Worm (Caenorhabditis elegans) whole organism, L1 larva: ENCODE data around the gene sdpn-1.

Experiments used
- C04F5.9 ChIP-seq: sonication (generic microtip); optimal IDR thresholded peaks from 2 replicates; lab custom pipeline; 2016; ENCODE audit warnings: missing genetic modification characterization, missing compliant biosample characterization
- C16A3.4 ChIP-seq: fragments of 150-350 bp; optimal IDR thresholded peaks from 2 replicates; lab custom pipeline; 2014; ENCODE audit warnings: missing biosample characterization, missing genetic modification characterization
- Y116A8C.19 ChIP-seq: sonication (generic microtip); optimal IDR thresholded peaks from 2 replicates; lab custom pipeline; 2016; ENCODE audit warnings: missing compliant biosample characterization, missing genetic modification characterization, borderline replicate concordance
- aha-1 ChIP-seq: fragments of 150-350 bp; optimal IDR thresholded peaks from 2 replicates; lab custom pipeline; 2014; ENCODE audit warnings: missing biosample characterization, missing genetic modification characterization
- aly-2 ChIP-seq: fragments of 150-350 bp; optimal IDR thresholded peaks from 2 replicates; lab custom pipeline; 2014; ENCODE audit warnings: missing biosample characterization, missing genetic modification characterization
- blmp-1 ChIP-seq: fragments of 150-350 bp; optimal IDR thresholded peaks from 2 replicates; lab custom pipeline; 2014; ENCODE audit warnings: missing biosample characterization, missing genetic modification characterization
- ceh-8 ChIP-seq: fragments of 200-800 bp; sonication (Bioruptor generic); optimal IDR thresholded peaks from 2 replicates; lab custom pipeline; 2018; ENCODE audit warnings: mild to moderate bottlenecking, missing genetic modification characterization, moderate library complexity, missing compliant biosample characterization
- ceh-82 ChIP-seq, 3 experiments: fragments of 150-350 bp in 1 of 3; sonication (generic microtip) in 2 of 3; optimal IDR thresholded peaks; 2 replicates each; lab custom pipeline; 2014 to 2017; ENCODE audit warnings: missing biosample characterization in 3 of 3, missing genetic modification characterization in 3 of 3
- ceh-88 ChIP-seq: fragments of 200-800 bp; sonication (Bioruptor generic); IDR thresholded peaks from 2 replicates; pipeline ENCODE4 v1.3.6; 2022; ENCODE audit warnings: missing genetic modification characterization, missing compliant biosample characterization
- ceh-90 ChIP-seq: sonication (generic microtip); optimal IDR thresholded peaks from 2 replicates; lab custom pipeline; 2016; ENCODE audit warnings: missing genetic modification characterization, missing compliant biosample characterization
- dpl-1 ChIP-seq, 3 experiments: fragments of 150-350 bp in 2 of 3; sonication (generic microtip) in 1 of 3; optimal IDR thresholded peaks; 2 replicates each; lab custom pipeline; 2014 to 2017; ENCODE audit warnings: missing biosample characterization in 3 of 3, missing genetic modification characterization in 3 of 3, missing genetic modification reagents in 3 of 3
- egl-27 ChIP-seq, 2 experiments: fragments of 150-350 bp in 1 of 2; sonication (generic microtip); optimal IDR thresholded peaks; 3 replicates each; lab custom pipeline; 2017 to 2018; ENCODE audit warnings: missing biosample characterization in 2 of 2, missing genetic modification characterization in 2 of 2, missing genetic modification reagents in 2 of 2
- elt-2 ChIP-seq: sonication (generic microtip); optimal IDR thresholded peaks from 2 replicates; lab custom pipeline; 2016; ENCODE audit warnings: missing genetic modification characterization, mild to moderate bottlenecking, inconsistent platforms, missing compliant biosample characterization, missing genetic modification reagents
- elt-3 ChIP-seq, 6 experiments: fragments of 150-350 bp in 1 of 6; sonication (generic microtip); optimal IDR thresholded peaks; 2 replicates each; lab custom pipeline; 2017 to 2018; ENCODE audit warnings: missing biosample characterization in 6 of 6, missing genetic modification characterization in 6 of 6, inconsistent platforms in 1 of 6
- ets-5 ChIP-seq: fragments of 200-800 bp; sonication (Bioruptor generic); IDR thresholded peaks from 2 replicates; pipeline ENCODE4 v1.3.6; 2022; ENCODE audit warnings: missing genetic modification characterization, missing compliant biosample characterization
- fkh-10 ChIP-seq: sonication (generic microtip); optimal IDR thresholded peaks from 2 replicates; lab custom pipeline; 2017; ENCODE audit warnings: missing biosample characterization, missing genetic modification reagents, missing genetic modification characterization
- fkh-4 ChIP-seq: sonication (generic microtip); optimal IDR thresholded peaks from 2 replicates; lab custom pipeline; 2016; ENCODE audit warnings: missing compliant biosample characterization, missing genetic modification characterization, borderline replicate concordance
- hlh-4 ChIP-seq: sonication (generic microtip); optimal IDR thresholded peaks from 2 replicates; lab custom pipeline; 2016; ENCODE audit warnings: mild to moderate bottlenecking, missing genetic modification characterization, missing compliant biosample characterization
- hpl-2 ChIP-seq: fragments of 150-350 bp; optimal IDR thresholded peaks from 2 replicates; lab custom pipeline; 2014; ENCODE audit warnings: missing biosample characterization, missing genetic modification reagents, missing genetic modification characterization
- irx-1 ChIP-seq: sonication (generic microtip); optimal IDR thresholded peaks from 2 replicates; lab custom pipeline; 2016; ENCODE audit warnings: missing genetic modification characterization, missing compliant biosample characterization
- isw-1 ChIP-seq: fragments of 200-800 bp; sonication (Bioruptor generic); IDR thresholded peaks from 2 replicates; pipeline ENCODE4 v1.3.6; 2022; ENCODE audit warnings: missing genetic modification characterization, missing compliant biosample characterization
- jun-1 ChIP-seq: fragments of 150-350 bp; optimal IDR thresholded peaks from 2 replicates; lab custom pipeline; 2014; ENCODE audit warnings: missing biosample characterization, missing genetic modification reagents, missing genetic modification characterization
- lin-13 ChIP-seq: fragments of 150-350 bp; optimal IDR thresholded peaks from 2 replicates; lab custom pipeline; 2014; ENCODE audit warnings: missing biosample characterization, missing genetic modification reagents, missing genetic modification characterization
- lin-14 ChIP-seq: fragments of 200-800 bp; sonication (Bioruptor generic); optimal IDR thresholded peaks from 2 replicates; lab custom pipeline; 2018; ENCODE audit warnings: mild to moderate bottlenecking, missing genetic modification characterization, moderate library complexity, missing compliant biosample characterization
- lin-15B ChIP-seq: fragments of 150-350 bp; sonication (generic microtip); optimal IDR thresholded peaks from 3 replicates; lab custom pipeline; 2014; ENCODE audit warnings: missing biosample characterization, missing genetic modification characterization
- lin-35 ChIP-seq, 2 experiments: fragments of 150-350 bp; optimal IDR thresholded peaks; 2 replicates each; lab custom pipeline; 2014; ENCODE audit warnings: missing biosample characterization in 2 of 2, missing genetic modification characterization in 2 of 2, missing genetic modification reagents in 2 of 2
- lin-39 ChIP-seq: fragments of 150-350 bp; optimal IDR thresholded peaks from 2 replicates; lab custom pipeline; 2014; ENCODE audit warnings: missing biosample characterization, missing genetic modification reagents, missing genetic modification characterization
- lir-3 ChIP-seq: sonication (generic microtip); optimal IDR thresholded peaks from 2 replicates; lab custom pipeline; 2016; ENCODE audit warnings: mild to moderate bottlenecking, missing genetic modification characterization, moderate library complexity, missing compliant biosample characterization; ENCODE audit not compliant: poor library complexity
- lsy-2 ChIP-seq, 2 experiments: fragments of 150-350 bp; optimal IDR thresholded peaks; 2 replicates each; lab custom pipeline; 2014; ENCODE audit warnings: missing biosample characterization in 2 of 2, missing genetic modification characterization in 2 of 2
- nhr-11 ChIP-seq: fragments of 150-350 bp; optimal IDR thresholded peaks from 2 replicates; lab custom pipeline; 2014; ENCODE audit warnings: missing biosample characterization, missing genetic modification characterization
- nhr-12 ChIP-seq: sonication (generic microtip); optimal IDR thresholded peaks from 2 replicates; lab custom pipeline; 2017; ENCODE audit warnings: missing biosample characterization, missing genetic modification characterization
- nhr-19 ChIP-seq: fragments of 200-800 bp; sonication (Bioruptor generic); conservative IDR thresholded peaks from 2 replicates; pipeline ENCODE4 v1.3.6; 2022; ENCODE audit warnings: missing genetic modification characterization, missing compliant biosample characterization
- nhr-20 ChIP-seq: sonication (generic microtip); optimal IDR thresholded peaks from 2 replicates; lab custom pipeline; 2016; ENCODE audit warnings: mild to moderate bottlenecking, missing genetic modification characterization, missing compliant biosample characterization
- nhr-28 ChIP-seq: fragments of 150-350 bp; optimal IDR thresholded peaks from 2 replicates; lab custom pipeline; 2014; ENCODE audit warnings: missing biosample characterization, missing genetic modification characterization
- nhr-71 ChIP-seq: sonication (generic microtip); optimal IDR thresholded peaks from 2 replicates; lab custom pipeline; 2016; ENCODE audit warnings: mild to moderate bottlenecking, missing genetic modification characterization, moderate library complexity, missing compliant biosample characterization
- nhr-77 ChIP-seq: fragments of 150-350 bp; optimal IDR thresholded peaks from 2 replicates; lab custom pipeline; 2014; ENCODE audit warnings: missing biosample characterization, missing genetic modification characterization
- nhr-84 ChIP-seq: sonication (generic microtip); optimal IDR thresholded peaks from 2 replicates; lab custom pipeline; 2017; ENCODE audit warnings: missing biosample characterization, missing genetic modification characterization
- nhr-90 ChIP-seq: sonication (generic microtip); optimal IDR thresholded peaks from 2 replicates; lab custom pipeline; 2016; ENCODE audit warnings: mild to moderate bottlenecking, missing genetic modification characterization, missing compliant biosample characterization; ENCODE audit not compliant: poor library complexity
- pqm-1 ChIP-seq: sonication (generic microtip); optimal IDR thresholded peaks from 3 replicates; lab custom pipeline; 2017; ENCODE audit warnings: missing biosample characterization, missing genetic modification characterization
- snpc-4 ChIP-seq: fragments of 150-350 bp; optimal IDR thresholded peaks from 2 replicates; lab custom pipeline; 2014; ENCODE audit warnings: missing biosample characterization, missing genetic modification characterization
- snu-23 ChIP-seq: sonication (generic microtip); optimal IDR thresholded peaks from 2 replicates; lab custom pipeline; 2016; ENCODE audit warnings: missing genetic modification characterization, missing compliant biosample characterization
- sox-4 ChIP-seq: sonication (generic microtip); optimal IDR thresholded peaks from 2 replicates; lab custom pipeline; 2016; ENCODE audit warnings: missing genetic modification characterization, missing compliant biosample characterization
- sptf-1 ChIP-seq: fragments of 150-350 bp; optimal IDR thresholded peaks from 2 replicates; lab custom pipeline; 2014; ENCODE audit warnings: missing biosample characterization, missing genetic modification characterization
- sup-37 ChIP-seq: fragments of 200-800 bp; sonication (Bioruptor generic); optimal IDR thresholded peaks from 2 replicates; lab custom pipeline; 2018; ENCODE audit warnings: mild to moderate bottlenecking, missing genetic modification characterization, missing compliant biosample characterization
- swsn-7 ChIP-seq: sonication (generic microtip); optimal IDR thresholded peaks from 2 replicates; lab custom pipeline; 2016; ENCODE audit warnings: missing genetic modification characterization, missing compliant biosample characterization
- tbx-2 ChIP-seq: sonication (generic microtip); optimal IDR thresholded peaks from 2 replicates; lab custom pipeline; 2016; ENCODE audit warnings: missing genetic modification characterization, missing compliant biosample characterization
- tlp-1 ChIP-seq: fragments of 150-350 bp; optimal IDR thresholded peaks from 2 replicates; lab custom pipeline; 2014; ENCODE audit warnings: missing biosample characterization, missing genetic modification characterization
- unc-30 ChIP-seq: sonication (generic microtip); optimal IDR thresholded peaks from 2 replicates; lab custom pipeline; 2017; ENCODE audit warnings: missing biosample characterization, missing genetic modification characterization
- unc-62 ChIP-seq: fragments of 150-350 bp; optimal IDR thresholded peaks from 2 replicates; lab custom pipeline; 2014; ENCODE audit warnings: missing biosample characterization, missing genetic modification reagents, missing genetic modification characterization
- unc-98 ChIP-seq: fragments of 200-800 bp; sonication (Bioruptor generic); IDR thresholded peaks from 2 replicates; pipeline ENCODE4 v1.3.6; 2022; ENCODE audit warnings: missing genetic modification characterization, missing compliant biosample characterization
- zip-4 ChIP-seq: fragments of 200-800 bp; sonication (Bioruptor generic); optimal IDR thresholded peaks from 2 replicates; lab custom pipeline; 2018; ENCODE audit warnings: mild to moderate bottlenecking, missing genetic modification characterization, moderate library complexity, missing compliant biosample characterization
- ztf-4 ChIP-seq: fragments of 150-350 bp; optimal IDR thresholded peaks from 2 replicates; lab custom pipeline; 2014; ENCODE audit warnings: missing biosample characterization, missing genetic modification characterization

sdpn-1 gene

DNA sequence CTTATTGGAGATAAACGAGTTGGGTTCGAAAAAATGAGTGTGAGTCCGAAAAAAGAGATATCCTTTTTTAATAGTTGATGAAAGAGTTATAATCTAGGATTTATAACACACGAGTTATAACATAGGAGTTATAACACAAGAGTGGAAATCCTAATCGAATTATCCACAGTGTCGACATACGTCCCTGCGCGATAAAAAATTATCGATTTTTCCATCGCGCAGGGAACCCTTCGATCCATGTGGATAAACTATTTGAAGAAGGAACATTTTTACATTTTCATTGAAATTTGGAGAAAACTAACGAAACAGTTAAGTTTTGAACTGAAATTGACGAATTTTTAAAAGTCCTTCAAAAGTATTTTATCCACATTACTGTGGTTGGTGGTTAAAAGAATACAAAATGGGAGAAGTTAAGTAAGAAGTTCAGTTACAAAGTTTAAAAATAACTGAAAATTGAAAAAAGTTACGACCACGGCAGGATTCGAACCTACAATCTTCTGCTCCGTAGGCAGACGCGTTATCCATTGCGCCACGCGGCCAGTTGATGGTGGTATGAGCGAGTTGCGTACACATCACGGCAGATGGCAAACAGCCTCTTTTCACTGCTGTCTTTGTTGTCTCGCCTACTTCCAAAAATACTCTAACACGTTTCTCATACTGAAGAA is 38.3 kb upstream of the sdpn-1 start (continued):
- TF ChIP-seq fkh-4 (tag; lab: Kevin White, UChicago) (peak; percentile 93), tlp-1 (tag; lab: Kevin White, UChicago) (peak; percentile 7), ceh-82 (tag; optimal IDR thresholded peaks at IDR 0.05; lab: Kevin White, UChicago) (peak; percentile 98 to 99 (median 99)), tbx-2 (tag; lab: Kevin White, UChicago) (peak; percentile 99), nhr-19 (peak; percentile 98), ceh-90 (tag; lab: Kevin White, UChicago) (peak; percentile 69), jun-1 (tag; lab: Kevin White, UChicago) (peak; percentile 99), nhr-71 (tag; lab: Kevin White, UChicago) (peak; percentile 99), aha-1 (tag; lab: Kevin White, UChicago) (peak; percentile 34), Y116A8C.19 (peak; percentile 43), ets-5 (GFP tag; lab: Robert Waterston, UW) (no peak), lin-39 (tag; lab: Kevin White, UChicago) (peak; percentile 99), lin-14 (GFP tag; lab: Kevin White, UChicago) (peak; percentile 98), sup-37 (GFP tag; lab: Kevin White, UChicago) (peak; percentile 95), lir-3 (tag; lab: Kevin White, UChicago) (peak; percentile 92), dpl-1 (GFP tag; optimal IDR thresholded peaks at IDR 0.05; lab: Kevin White, UChicago) (peak; percentile 31 to 60 (median 53)), ceh-88 (GFP tag; lab: Robert Waterston, UW) (peak; percentile 98), nhr-12 (peak; percentile 66), fkh-10 (GFP tag; lab: Kevin White, UChicago) (peak; percentile 99), sox-4 (tag; lab: Kevin White, UChicago) (peak; percentile 99), hpl-2 (GFP tag; lab: Kevin White, UChicago) (peak; percentile 98), swsn-7 (peak; percentile 99), lin-35 (GFP tag; optimal IDR thresholded peaks at IDR 0.05; lab: Kevin White, UChicago) (peak; percentile 63 to 91), lin-15B (tag; lab: Kevin White, UChicago) (peak; percentile 59), nhr-77 (tag; lab: Kevin White, UChicago) (peak; percentile 97), nhr-20 (peak; percentile 99), nhr-84 (peak; percentile 88), hlh-4 (tag; lab: Kevin White, UChicago) (peak; percentile 44), snu-23 (GFP tag; lab: Kevin White, UChicago) (peak; percentile 100), nhr-28 (tag; lab: Kevin White, UChicago) (peak; percentile 53), nhr-90 (tag; lab: Kevin White, UChicago) (peak; percentile 100), irx-1 (tag; lab: Kevin White, UChicago) (peak; percentile 99), pqm-1 (tag; lab: Kevin White, UChicago) (peak; percentile 69), sptf-1 (tag; lab: Kevin White, UChicago) (no peak), zip-4 (GFP tag; lab: Kevin White, UChicago) (peak; percentile 97), C04F5.9 (tag; lab: Kevin White, UChicago) (peak; percentile 93), nhr-11 (peak; percentile 99), blmp-1 (peak; percentile 72), aly-2 (tag; lab: Kevin White, UChicago) (peak; percentile 99), unc-98 (peak; percentile 84), unc-30 (tag; lab: Kevin White, UChicago) (peak; percentile 92), ztf-4 (tag; lab: Kevin White, UChicago) (peak; percentile 99), ceh-8 (peak; percentile 99), elt-3 (tag; optimal IDR thresholded peaks at IDR 0.05; lab: Kevin White, UChicago) (peak in 5 of 6 experiments; percentile 62 to 100 (median 82)), unc-62 (GFP tag; lab: Kevin White, UChicago) (peak; percentile 28), lsy-2 (tag; optimal IDR thresholded peaks at IDR 0.05; lab: Kevin White, UChicago) (peak; percentile 95 to 96), C16A3.4 (tag; lab: Kevin White, UChicago) (peak; percentile 99), isw-1 (peak; percentile 92), snpc-4 (tag; lab: Kevin White, UChicago) (peak; percentile 91), elt-2 (tag; lab: Kevin White, UChicago) (peak; percentile 96), lin-13 (GFP tag; lab: Kevin White, UChicago) (peak; percentile 96), egl-27 (tag; optimal IDR thresholded peaks at IDR 0.05; lab: Kevin White, UChicago) (peak; percentile 91 to 94)
